Fruit fly (Drosophila melanogaster) whole organism, prepupa: ENCODE results near the gene prtp.
A peak's percentile ranks its signal among the peaks of the same experiment; 100 is the strongest.

Experiments used
- CG10669 ChIP-seq: fragments of 200-800 bp; sonication (Bioruptor generic); optimal IDR thresholded peaks from 3 replicates; lab custom pipeline; 2018; ENCODE audit warnings: missing biosample characterization, mild to moderate bottlenecking, missing genetic modification characterization, moderate library complexity
- CG11294 ChIP-seq: fragments of 200-800 bp; sonication (Bioruptor generic); IDR thresholded peaks from 2 replicates; pipeline ENCODE4 v1.3.6; 2022; ENCODE audit warnings: missing biosample characterization, missing genetic modification characterization
- CG11762 ChIP-seq: fragments of 200-800 bp; sonication (Bioruptor generic); optimal IDR thresholded peaks from 3 replicates; lab custom pipeline; 2016; ENCODE audit warnings: missing biosample characterization, missing genetic modification characterization; ENCODE audit not compliant: insufficient read depth
- CG11902 ChIP-seq: fragments of 200-800 bp; sonication (Bioruptor generic); optimal IDR thresholded peaks from 3 replicates; lab custom pipeline; 2016; ENCODE audit warnings: missing biosample characterization, missing genetic modification characterization
- CG1621 ChIP-seq: fragments of 200-800 bp; sonication (Bioruptor generic); optimal IDR thresholded peaks from 3 replicates; lab custom pipeline; 2018; ENCODE audit warnings: missing biosample characterization, mild to moderate bottlenecking, missing genetic modification characterization
- CG16779 ChIP-seq: fragments of 200-800 bp; sonication (Bioruptor generic); optimal IDR thresholded peaks from 3 replicates; lab custom pipeline; 2017; ENCODE audit warnings: missing biosample characterization, mild to moderate bottlenecking, missing genetic modification characterization
- CG3032 ChIP-seq: fragments of 200-800 bp; optimal IDR thresholded peaks from 2 replicates; lab custom pipeline; 2019; ENCODE audit warnings: missing biosample characterization, mild to moderate bottlenecking, missing genetic modification characterization, moderate library complexity
- CG31627 ChIP-seq: fragments of 200-800 bp; sonication (Bioruptor generic); optimal IDR thresholded peaks from 3 replicates; lab custom pipeline; 2016; ENCODE audit warnings: missing biosample characterization, missing genetic modification characterization
- CG32006 ChIP-seq: fragments of 200-800 bp; sonication (Bioruptor generic); optimal IDR thresholded peaks from 3 replicates; lab custom pipeline; 2017; ENCODE audit warnings: missing biosample characterization, mild to moderate bottlenecking, missing genetic modification characterization
- CG34406 ChIP-seq: fragments of 200-800 bp; sonication (Bioruptor generic); optimal IDR thresholded peaks from 3 replicates; lab custom pipeline; 2016; ENCODE audit warnings: missing biosample characterization, missing genetic modification characterization
- CG3919 ChIP-seq: fragments of 200-800 bp; sonication (Bioruptor generic); optimal IDR thresholded peaks from 3 replicates; lab custom pipeline; 2016; ENCODE audit warnings: missing biosample characterization, missing genetic modification characterization
- CG4318 ChIP-seq: fragments of 200-800 bp; sonication (Bioruptor generic); optimal IDR thresholded peaks from 3 replicates; lab custom pipeline; 2017; ENCODE audit warnings: missing biosample characterization, mild to moderate bottlenecking, missing genetic modification characterization
- CG6276 ChIP-seq: fragments of 200-800 bp; sonication (Bioruptor generic); optimal IDR thresholded peaks from 2 replicates; lab custom pipeline; 2017; ENCODE audit warnings: missing biosample characterization, mild to moderate bottlenecking, missing genetic modification characterization
- CG6792 ChIP-seq: fragments of 200-800 bp; sonication (Bioruptor generic); optimal IDR thresholded peaks from 3 replicates; lab custom pipeline; 2016; ENCODE audit warnings: missing biosample characterization, missing genetic modification characterization
- CG6808 ChIP-seq: fragments of 200-800 bp; sonication (Bioruptor generic); optimal IDR thresholded peaks from 3 replicates; lab custom pipeline; 2017; ENCODE audit warnings: missing biosample characterization, missing genetic modification characterization, mild to moderate bottlenecking, moderate library complexity, missing genetic modification reagents
- CG6854 ChIP-seq: fragments of 200-800 bp; sonication (Bioruptor generic); optimal IDR thresholded peaks from 2 replicates; lab custom pipeline; 2017; ENCODE audit warnings: missing biosample characterization, mild to moderate bottlenecking, missing genetic modification characterization
- CG8119 ChIP-seq: fragments of 200-800 bp; sonication (Bioruptor generic); IDR thresholded peaks from 3 replicates; pipeline ENCODE4 v1.3.6; 2022; ENCODE audit warnings: missing biosample characterization, missing genetic modification characterization
- CG8319 ChIP-seq: fragments of 200-800 bp; sonication (Bioruptor generic); optimal IDR thresholded peaks from 3 replicates; lab custom pipeline; 2016; ENCODE audit warnings: missing biosample characterization, missing genetic modification characterization
- CG8632 ChIP-seq: fragments of 200-800 bp; sonication (Bioruptor generic); optimal IDR thresholded peaks from 3 replicates; lab custom pipeline; 2016; ENCODE audit warnings: missing biosample characterization, missing genetic modification characterization
- Eip78C ChIP-seq: fragments of 200-800 bp; sonication (Bioruptor generic); peaks from one replicate; lab custom pipeline; 2016; ENCODE audit warnings: missing biosample characterization, missing genetic modification characterization
- Eip93F ChIP-seq: fragments of 200-800 bp; sonication (Bioruptor generic); optimal IDR thresholded peaks from 2 replicates; lab custom pipeline; 2016; ENCODE audit warnings: missing biosample characterization, mild to moderate bottlenecking, missing genetic modification characterization
- Ets21C ChIP-seq: fragments of 200-800 bp; sonication (Bioruptor generic); optimal IDR thresholded peaks from 3 replicates; lab custom pipeline; 2016; ENCODE audit warnings: missing biosample characterization, missing genetic modification characterization
- Hr39 ChIP-seq: fragments of 200-800 bp; sonication (Bioruptor generic); optimal IDR thresholded peaks from 2 replicates; lab custom pipeline; 2016; ENCODE audit warnings: missing biosample characterization, missing genetic modification characterization
- Hr4 ChIP-seq: fragments of 200-800 bp; sonication (Bioruptor generic); optimal IDR thresholded peaks from 3 replicates; lab custom pipeline; 2016; ENCODE audit warnings: missing biosample characterization, missing genetic modification characterization
- Lpt ChIP-seq: fragments of 200-800 bp; sonication (Bioruptor generic); optimal IDR thresholded peaks from 3 replicates; lab custom pipeline; 2016; ENCODE audit warnings: missing biosample characterization, missing genetic modification characterization
- Met ChIP-seq: fragments of 200-800 bp; sonication (Bioruptor generic); optimal IDR thresholded peaks from 3 replicates; lab custom pipeline; 2016; ENCODE audit warnings: missing biosample characterization, missing genetic modification characterization
- Smox ChIP-seq: fragments of 200-800 bp; sonication (Bioruptor generic); optimal IDR thresholded peaks from 3 replicates; lab custom pipeline; 2016; ENCODE audit warnings: missing biosample characterization, missing genetic modification characterization
- Sox102F ChIP-seq: fragments of 200-800 bp; sonication (Bioruptor generic); optimal IDR thresholded peaks from 2 replicates; lab custom pipeline; 2016; ENCODE audit warnings: missing biosample characterization, mild to moderate bottlenecking, missing genetic modification characterization
- Sox14 ChIP-seq: fragments of 200-800 bp; sonication (Bioruptor generic); optimal IDR thresholded peaks from 3 replicates; lab custom pipeline; 2016; ENCODE audit warnings: missing biosample characterization, missing genetic modification characterization
- Sox15 ChIP-seq: fragments of 200-800 bp; sonication (Bioruptor generic); optimal IDR thresholded peaks from 3 replicates; lab custom pipeline; 2016; ENCODE audit warnings: missing biosample characterization, missing genetic modification characterization
- achi ChIP-seq: fragments of 200-800 bp; sonication (Bioruptor generic); optimal IDR thresholded peaks from 3 replicates; lab custom pipeline; 2016; ENCODE audit warnings: missing biosample characterization, missing genetic modification characterization
- cyc ChIP-seq: fragments of 200-800 bp; sonication (Bioruptor generic); optimal IDR thresholded peaks from 3 replicates; lab custom pipeline; 2016; ENCODE audit warnings: missing biosample characterization, missing genetic modification characterization
- dac ChIP-seq: fragments of 200-800 bp; sonication (Bioruptor generic); optimal IDR thresholded peaks from 2 replicates; lab custom pipeline; 2017; ENCODE audit warnings: missing biosample characterization, mild to moderate bottlenecking, missing genetic modification characterization
- fd59A ChIP-seq: fragments of 200-800 bp; sonication (Bioruptor generic); optimal IDR thresholded peaks from 2 replicates; lab custom pipeline; 2017; ENCODE audit warnings: missing biosample characterization, mild to moderate bottlenecking, missing genetic modification characterization, missing genetic modification reagents
- fd85E ChIP-seq: fragments of 200-800 bp; sonication (Bioruptor generic); optimal IDR thresholded peaks from 3 replicates; lab custom pipeline; 2016; ENCODE audit warnings: missing biosample characterization, missing genetic modification characterization
- fkh ChIP-seq: fragments of 200-800 bp; sonication (Bioruptor generic); optimal IDR thresholded peaks from 3 replicates; lab custom pipeline; 2017; ENCODE audit warnings: missing biosample characterization, mild to moderate bottlenecking, missing genetic modification characterization, moderate library complexity
- lz ChIP-seq: fragments of 200-800 bp; sonication (Bioruptor generic); optimal IDR thresholded peaks from 3 replicates; lab custom pipeline; 2016; ENCODE audit warnings: missing biosample characterization, missing genetic modification characterization
- net ChIP-seq: fragments of 200-800 bp; sonication (Bioruptor generic); optimal IDR thresholded peaks from 3 replicates; lab custom pipeline; 2016; ENCODE audit warnings: missing biosample characterization, missing genetic modification characterization
- pdm3 ChIP-seq: fragments of 200-800 bp; sonication (Bioruptor generic); optimal IDR thresholded peaks from 3 replicates; lab custom pipeline; 2016; ENCODE audit warnings: missing biosample characterization, missing genetic modification characterization
- salr ChIP-seq, 2 experiments: fragments of 200-800 bp; sonication (Bioruptor generic); optimal IDR thresholded peaks; 3 replicates each; lab custom pipeline; 2016 to 2018; ENCODE audit warnings: missing biosample characterization in 2 of 2, missing genetic modification characterization in 2 of 2, mild to moderate bottlenecking in 1 of 2
- spab ChIP-seq: fragments of 200-800 bp; sonication (Bioruptor generic); optimal IDR thresholded peaks from 2 replicates; lab custom pipeline; 2017; ENCODE audit warnings: missing biosample characterization, mild to moderate bottlenecking, missing genetic modification characterization, missing genetic modification reagents
- ss ChIP-seq, 2 experiments: fragments of 200-800 bp; sonication (Bioruptor generic); optimal IDR thresholded peaks; 2 replicates in 1 of 2; 3 replicates in 1 of 2; lab custom pipeline; 2017 to 2018; ENCODE audit warnings: mild to moderate bottlenecking in 2 of 2, missing biosample characterization in 2 of 2, missing genetic modification characterization in 2 of 2, moderate library complexity in 1 of 2
- svp ChIP-seq: fragments of 200-800 bp; sonication (Bioruptor generic); peaks from one replicate; lab custom pipeline; 2016; ENCODE audit warnings: missing biosample characterization, missing genetic modification characterization
- topi ChIP-seq: fragments of 200-800 bp; sonication (Bioruptor generic); optimal IDR thresholded peaks from 3 replicates; lab custom pipeline; 2016; ENCODE audit warnings: missing biosample characterization, missing genetic modification characterization
- vri ChIP-seq: fragments of 200-800 bp; sonication (Bioruptor generic); optimal IDR thresholded peaks from 3 replicates; lab custom pipeline; 2016; ENCODE audit warnings: missing biosample characterization, mild to moderate bottlenecking, missing genetic modification characterization

Gene prtp

dm6 chrX:11709799-11710720 lies 6.5 kb upstream of the prtp start, which contains the start of gene FucT6 (continued):
- TF ChIP-seq CG4318 (GFP tag; lab: Kevin White, UChicago) (no peak), fd59A (GFP tag; lab: Kevin White, UChicago) (no peak), topi (GFP tag; lab: Kevin White, UChicago) (no peak), salr (GFP tag; optimal IDR thresholded peaks at IDR 0.05; lab: Kevin White, UChicago) (no peak), CG8632 (GFP tag; lab: Kevin White, UChicago) (no peak), Sox14 (no peak), Eip93F (peak; percentile 19), CG11762 (GFP tag; lab: Kevin White, UChicago) (no peak), CG34406 (GFP tag; lab: Kevin White, UChicago) (peak; percentile 18), CG32006 (GFP tag; lab: Kevin White, UChicago) (no peak), pdm3 (GFP tag; lab: Kevin White, UChicago) (no peak), net (GFP tag; lab: Kevin White, UChicago) (peak; percentile 21), Sox102F (GFP tag; lab: Kevin White, UChicago) (peak; percentile 21), CG3919 (GFP tag; lab: Kevin White, UChicago) (peak; percentile 17), CG3032 (tag; lab: Kevin White, UChicago) (no peak), Eip78C (GFP tag; lab: Kevin White, UChicago) (peak; percentile 77), CG8319 (GFP tag; lab: Kevin White, UChicago) (no peak)

dm6 chrX:11713808-11714528 lies 2.6 kb upstream of the prtp start:
- peak; percentile 66 to 87 for TF ChIP-seq ss (GFP tag; optimal IDR thresholded peaks at IDR 0.05; lab: Kevin White, UChicago)
- TF ChIP-seq CG16779, result peak; percentile 33
- no peak for TF ChIP-seq CG3032 (tag; lab: Kevin White, UChicago)
- peak; percentile 27 for TF ChIP-seq spab (GFP tag; lab: Kevin White, UChicago)
- no peak for TF ChIP-seq Hr4
- peak; percentile 21 for TF ChIP-seq CG3919 (GFP tag; lab: Kevin White, UChicago)
- no peak for TF ChIP-seq svp
- no peak for TF ChIP-seq CG11294 (GFP tag; lab: Robert Waterston, UW)
- no peak for TF ChIP-seq Ets21C (GFP tag; lab: Kevin White, UChicago)
- TF ChIP-seq Sox15 (GFP tag; lab: Kevin White, UChicago), result no peak
- no peak for TF ChIP-seq pdm3 (GFP tag; lab: Kevin White, UChicago)
- TF ChIP-seq CG6276, result peak; percentile 57
- TF ChIP-seq CG31627, result no peak
- TF ChIP-seq fd59A (GFP tag; lab: Kevin White, UChicago), result peak; percentile 24
- peak; percentile 65 for TF ChIP-seq CG6808
- TF ChIP-seq CG8119, result peak; percentile 57; the same call in 2 of the 3 replicates
- no peak for TF ChIP-seq dac (GFP tag; lab: Kevin White, UChicago)
- peak; percentile 32 for TF ChIP-seq Smox (GFP tag; lab: Kevin White, UChicago)
- peak; percentile 5 for TF ChIP-seq fd85E (GFP tag; lab: Kevin White, UChicago)
- TF ChIP-seq cyc, result no peak
- TF ChIP-seq fkh, result peak; percentile 70
- peak; percentile 40 for TF ChIP-seq achi (GFP tag; lab: Kevin White, UChicago)
- TF ChIP-seq Met (GFP tag; lab: Kevin White, UChicago), result peak; percentile 5
- TF ChIP-seq CG8319 (GFP tag; lab: Kevin White, UChicago), result no peak
- peak; percentile 41 for TF ChIP-seq CG8632 (GFP tag; lab: Kevin White, UChicago)
- no peak for TF ChIP-seq CG11762 (GFP tag; lab: Kevin White, UChicago)
- no peak for TF ChIP-seq lz
- TF ChIP-seq CG1621 (tag; lab: Kevin White, UChicago), result peak; percentile 6
- TF ChIP-seq topi (GFP tag; lab: Kevin White, UChicago), result no peak
- peak; percentile 59 for TF ChIP-seq Lpt (GFP tag; lab: Kevin White, UChicago)
- TF ChIP-seq CG6854 (GFP tag; lab: Kevin White, UChicago), result peak; percentile 53
- TF ChIP-seq CG10669 (GFP tag; lab: Kevin White, UChicago), result peak; percentile 23
- no peak for TF ChIP-seq salr (GFP tag; optimal IDR thresholded peaks at IDR 0.05; lab: Kevin White, UChicago)
- TF ChIP-seq CG11902, result no peak
- peak; percentile 68 for TF ChIP-seq vri (GFP tag; lab: Kevin White, UChicago)
- peak; percentile 9 for TF ChIP-seq CG6792 (GFP tag; lab: Kevin White, UChicago)
- TF ChIP-seq Hr39, result no peak
